Worm (Caenorhabditis elegans) whole organism, L4 larva: ENCODE results near the gene art-1.
A peak's percentile ranks its signal among the peaks of the same experiment; 100 is the strongest.
"Not testable (repeated sequence)": the region's sequence is repeated elsewhere in the genome, so short reads cannot be mapped to it uniquely, and the experiment has no call there.

ENCODE experiments used
- F10B5.3 ChIP-seq: sonication (generic microtip); optimal IDR thresholded peaks from 2 replicates; lab custom pipeline; 2016; ENCODE audit warnings: mild to moderate bottlenecking, missing genetic modification characterization, missing compliant biosample characterization
- F26F4.8 ChIP-seq: fragments of 200-800 bp; sonication (Bioruptor generic); conservative IDR thresholded peaks from 2 replicates; pipeline ENCODE4 v1.3.6; 2022; ENCODE audit warnings: missing genetic modification characterization, missing compliant biosample characterization
- F44E2.7 ChIP-seq: fragments of 200-800 bp; sonication (Bioruptor generic); IDR thresholded peaks from 2 replicates; pipeline ENCODE4 v2.1.2; 2022; ENCODE audit warnings: missing genetic modification characterization, missing compliant biosample characterization
- Y105C5A.15 ChIP-seq: fragments of 200-800 bp; sonication (Bioruptor generic); IDR thresholded peaks from 2 replicates; pipeline ENCODE4 v1.3.6; 2022; ENCODE audit warnings: missing genetic modification characterization, missing compliant biosample characterization
- Y5F2A.4 ChIP-seq: fragments of 200-800 bp; sonication (Bioruptor generic); optimal IDR thresholded peaks from 2 replicates; lab custom pipeline; 2018; ENCODE audit warnings: mild to moderate bottlenecking, missing genetic modification characterization, missing compliant biosample characterization
- ZK337.2 ChIP-seq: fragments of 200-800 bp; sonication (Bioruptor generic); IDR thresholded peaks from 2 replicates; pipeline ENCODE4 v1.3.6; 2022; ENCODE audit warnings: missing genetic modification reagents, missing genetic modification characterization, missing compliant biosample characterization
- ZK546.5 ChIP-seq, 2 experiments: sonication (generic microtip); optimal IDR thresholded peaks; 2 replicates each; lab custom pipeline; 2017; ENCODE audit warnings: missing biosample characterization in 2 of 2, missing genetic modification characterization in 2 of 2
- ama-1 ChIP-seq: fragments of 150-350 bp; optimal IDR thresholded peaks from 2 replicates; lab custom pipeline; 2014; ENCODE audit warnings: inconsistent platforms, mixed read lengths
- ceh-20 ChIP-seq: fragments of 200-800 bp; sonication (Bioruptor generic); IDR thresholded peaks from 2 replicates; pipeline ENCODE4 v1.3.6; 2022; ENCODE audit warnings: missing genetic modification reagents, missing genetic modification characterization, missing compliant biosample characterization
- ceh-28 ChIP-seq: fragments of 150-350 bp; optimal IDR thresholded peaks from 2 replicates; lab custom pipeline; 2014; ENCODE audit warnings: missing biosample characterization, missing genetic modification reagents, missing genetic modification characterization
- ceh-32 ChIP-seq: sonication (generic microtip); optimal IDR thresholded peaks from 2 replicates; lab custom pipeline; 2016; ENCODE audit warnings: mild to moderate bottlenecking, missing genetic modification characterization, missing compliant biosample characterization; ENCODE audit not compliant: poor library complexity
- ctbp-1 ChIP-seq: fragments of 200-800 bp; sonication (Bioruptor generic); IDR thresholded peaks from 2 replicates; pipeline ENCODE4 v1.3.6; 2022; ENCODE audit warnings: missing genetic modification reagents, missing genetic modification characterization, missing compliant biosample characterization
- dmd-6 ChIP-seq: fragments of 200-800 bp; sonication (Bioruptor generic); IDR thresholded peaks from 2 replicates; pipeline ENCODE4 v1.3.6; 2022; ENCODE audit warnings: missing genetic modification reagents, missing genetic modification characterization, missing compliant biosample characterization
- dpl-1 ChIP-seq: fragments of 150-350 bp; optimal IDR thresholded peaks from 2 replicates; lab custom pipeline; 2014; ENCODE audit warnings: missing biosample characterization, missing genetic modification reagents, missing genetic modification characterization
- dve-1 ChIP-seq: sonication (generic microtip); optimal IDR thresholded peaks from 2 replicates; lab custom pipeline; 2017; ENCODE audit warnings: antibody characterized with exemption, mild to moderate bottlenecking, missing genetic modification characterization, missing compliant biosample characterization; ENCODE audit not compliant: insufficient read depth
- lin-29 ChIP-seq: fragments of 200-800 bp; sonication (Bioruptor generic); IDR thresholded peaks from 2 replicates; pipeline ENCODE4 v1.3.6; 2022; ENCODE audit warnings: missing genetic modification reagents, missing genetic modification characterization, missing compliant biosample characterization
- lsy-2 ChIP-seq, 2 experiments: fragments of 150-350 bp in 1 of 2; sonication (generic microtip) in 1 of 2; optimal IDR thresholded peaks; 2 replicates each; lab custom pipeline; 2014 to 2017; ENCODE audit warnings: missing biosample characterization in 2 of 2, missing genetic modification characterization in 2 of 2
- madf-9 ChIP-seq: fragments of 200-800 bp; sonication (Bioruptor generic); conservative IDR thresholded peaks from 2 replicates; pipeline ENCODE4 v1.3.6; 2022; ENCODE audit warnings: missing genetic modification reagents, missing genetic modification characterization, missing compliant biosample characterization
- mep-1 ChIP-seq: fragments of 150-350 bp; sonication (generic microtip); optimal IDR thresholded peaks from 3 replicates; lab custom pipeline; 2014; ENCODE audit warnings: missing biosample characterization, missing genetic modification characterization
- mes-2 ChIP-seq: sonication (generic microtip); optimal IDR thresholded peaks from 2 replicates; lab custom pipeline; 2016; ENCODE audit warnings: missing genotype, mild to moderate bottlenecking, missing genetic modification characterization, missing compliant biosample characterization; ENCODE audit not compliant: poor library complexity, severe bottlenecking
- nhr-11 ChIP-seq: fragments of 150-350 bp; optimal IDR thresholded peaks from 2 replicates; lab custom pipeline; 2014; ENCODE audit warnings: missing biosample characterization, missing genetic modification characterization
- nhr-28 ChIP-seq: fragments of 150-350 bp; optimal IDR thresholded peaks from 2 replicates; lab custom pipeline; 2014; ENCODE audit warnings: missing biosample characterization, missing genetic modification characterization
- nhr-48 ChIP-seq: sonication (generic microtip); optimal IDR thresholded peaks from 2 replicates; lab custom pipeline; 2016; ENCODE audit warnings: mild to moderate bottlenecking, missing genetic modification characterization, missing compliant biosample characterization
- pqm-1 ChIP-seq: sonication (generic microtip); optimal IDR thresholded peaks from 2 replicates; lab custom pipeline; 2017; ENCODE audit warnings: missing biosample characterization, missing genetic modification characterization
- saeg-2 ChIP-seq: fragments of 200-800 bp; sonication (Bioruptor generic); IDR thresholded peaks from 2 replicates; pipeline ENCODE4 v1.3.6; 2022; ENCODE audit warnings: missing genetic modification reagents, missing genetic modification characterization, missing compliant biosample characterization
- set-16 ChIP-seq: fragments of 200-800 bp; sonication (Bioruptor generic); IDR thresholded peaks from 2 replicates; pipeline ENCODE4 v1.3.6; 2022; ENCODE audit warnings: missing genetic modification reagents, missing genetic modification characterization, missing compliant biosample characterization
- snpc-1.2 ChIP-seq: fragments of 200-800 bp; sonication (Bioruptor generic); IDR thresholded peaks from 2 replicates; pipeline ENCODE4 v1.3.6; 2022; ENCODE audit warnings: missing genetic modification reagents, missing genetic modification characterization, missing compliant biosample characterization
- spr-1 ChIP-seq: sonication (generic microtip); optimal IDR thresholded peaks from 2 replicates; lab custom pipeline; 2016; ENCODE audit warnings: mild to moderate bottlenecking, missing genetic modification characterization, missing compliant biosample characterization
- tra-1 ChIP-seq: fragments of 200-800 bp; sonication (Bioruptor generic); IDR thresholded peaks from 2 replicates; pipeline ENCODE4 v1.3.6; 2022; ENCODE audit warnings: missing genetic modification reagents, missing genetic modification characterization, missing compliant biosample characterization
- unc-130 ChIP-seq: sonication (generic microtip); optimal IDR thresholded peaks from 2 replicates; lab custom pipeline; 2016; ENCODE audit warnings: missing genetic modification reagents, missing genetic modification characterization, missing compliant biosample characterization
- unc-62 ChIP-seq, 3 experiments: fragments of 150-350 bp in 1 of 3; sonication (generic microtip); optimal IDR thresholded peaks in 2 of 3; peaks in 1 of 3; 1 replicate in 1 of 3; 2 replicates in 2 of 3; lab custom pipeline; 2014 to 2017; ENCODE audit warnings: missing biosample characterization in 3 of 3, missing genetic modification characterization in 3 of 3, missing genetic modification reagents in 3 of 3, missing genotype in 1 of 3
- zip-11 ChIP-seq: fragments of 200-800 bp; sonication (Bioruptor generic); IDR thresholded peaks from 2 replicates; pipeline ENCODE4 v1.3.6; 2022; ENCODE audit warnings: missing genetic modification characterization, missing compliant biosample characterization
- ztf-7 ChIP-seq: fragments of 150-350 bp; optimal IDR thresholded peaks from 2 replicates; lab custom pipeline; 2014; ENCODE audit warnings: missing biosample characterization, missing genetic modification characterization

The art-1 gene

ce11 chrII:6992949-6993348, 20.9 kb upstream of the art-1 start (continued):
- TF ChIP-seq F26F4.8 (GFP tag; lab: Robert Waterston, UW) (no peak), nhr-48 (tag; lab: Kevin White, UChicago) (no peak), mep-1 (tag; lab: Kevin White, UChicago) (peak; percentile 50), ceh-20 (GFP tag; lab: Robert Waterston, UW) (peak; percentile 77), saeg-2 (GFP tag; lab: Robert Waterston, UW) (no peak), mes-2 (tag; lab: Kevin White, UChicago) (no peak), lin-29 (no peak), ctbp-1 (peak; percentile 57; the same call in 1 of the 2 replicates), nhr-11 (peak; percentile 3), ama-1 (lab: Kevin White, UChicago) (no peak), F10B5.3 (no peak)

ce11 chrII:6989830-6990287, 17.8 kb upstream of the art-1 start, which contains the start of gene C15F1.1:
C15F1.1 (plus strand) TSS chrII:6989880.
- TF ChIP-seq ceh-32 (tag; lab: Kevin White, UChicago), result no peak
- no peak for TF ChIP-seq madf-9 (GFP tag; lab: Robert Waterston, UW)
- TF ChIP-seq spr-1 (tag; lab: Kevin White, UChicago), result no peak
- no peak for TF ChIP-seq snpc-1.2 (GFP tag; lab: Robert Waterston, UW)
- no peak for TF ChIP-seq dve-1 (tag; lab: Kevin White, UChicago)
- no peak for TF ChIP-seq unc-130 (GFP tag; lab: Kevin White, UChicago)
- no peak for TF ChIP-seq ZK546.5 (tag; optimal IDR thresholded peaks at IDR 0.05; lab: Kevin White, UChicago)
- TF ChIP-seq nhr-11, result no peak
- no peak for TF ChIP-seq dmd-6
- no peak for TF ChIP-seq Y105C5A.15 (GFP tag; lab: Robert Waterston, UW)
- TF ChIP-seq tra-1 (GFP tag; lab: Robert Waterston, UW), result no peak
- TF ChIP-seq Y5F2A.4, result no peak
- no peak for TF ChIP-seq set-16 (GFP tag; lab: Robert Waterston, UW)

ce11 chrII:6979646-6980045, 7.6 kb upstream of the art-1 start, which contains the start of gene C15F1.2:
C15F1.2 (plus strand) TSS chrII:6979953.
- no peak for TF ChIP-seq ZK337.2 (GFP tag; lab: Robert Waterston, UW)
- no peak for TF ChIP-seq zip-11 (GFP tag; lab: Robert Waterston, UW)
- no peak for TF ChIP-seq set-16 (GFP tag; lab: Robert Waterston, UW)
- no peak for TF ChIP-seq F44E2.7 (GFP tag; lab: Robert Waterston, UW)
- no peak for TF ChIP-seq ztf-7 (tag; lab: Kevin White, UChicago)
- peak in 1 of 2 experiments; percentile 9 for TF ChIP-seq unc-62 (GFP tag; optimal IDR thresholded peaks at IDR 0.05 in 1 of 2; lab: Kevin White, UChicago)
- no peak for TF ChIP-seq unc-62 (tag; optimal IDR thresholded peaks at IDR 0.05; lab: Kevin White, UChicago)

- TF ChIP-seq nhr-28, result peak; percentile 11
- no peak for TF ChIP-seq pqm-1 (tag; lab: Kevin White, UChicago)
Observed at ce11 chrII:6978908-6979307, 6.9 kb upstream of the art-1 start.

- TF ChIP-seq ZK337.2 (GFP tag; lab: Robert Waterston, UW); dmd-6; ctbp-1: not testable (repeated sequence)
Observed at ce11 chrII:6977732-6978131, 5.7 kb upstream of the art-1 start, which contains the start of gene C15F1.8. C15F1.8 (minus strand) TSS chrII:6977832.

ce11 chrII:6975725-6976124, 3.7 kb upstream of the art-1 start:
- TF ChIP-seq mes-2 (tag; lab: Kevin White, UChicago), result peak; percentile 35
- peak in 1 of 2 experiments; percentile 62 for TF ChIP-seq lsy-2 (tag; optimal IDR thresholded peaks at IDR 0.05; lab: Kevin White, UChicago)
- TF ChIP-seq dpl-1 (GFP tag; lab: Kevin White, UChicago), result peak; percentile 20
- no peak for TF ChIP-seq ceh-28 (tag; lab: Kevin White, UChicago)
